Worm (Caenorhabditis elegans) whole organism, young adult: ENCODE results near the gene C16D2.1.
A peak's percentile ranks its signal among the peaks of the same experiment; 100 is the strongest.

Source experiments
- C06A6.2 ChIP-seq: fragments of 200-800 bp; sonication (Bioruptor generic); conservative IDR thresholded peaks from 2 replicates; pipeline ENCODE4 v1.3.6; 2022; ENCODE audit warnings: missing genetic modification characterization, missing compliant biosample characterization
- F23B12.7 ChIP-seq: sonication (generic microtip); optimal IDR thresholded peaks from 2 replicates; lab custom pipeline; 2017; ENCODE audit warnings: missing genetic modification characterization, mild to moderate bottlenecking, missing compliant biosample characterization, antibody characterized with exemption, moderate library complexity; ENCODE audit not compliant: insufficient read depth
- F33H1.4 ChIP-seq: fragments of 200-800 bp; sonication (Bioruptor generic); IDR thresholded peaks from 2 replicates; pipeline ENCODE4 v1.3.6; 2022; ENCODE audit warnings: missing genetic modification reagents, missing genetic modification characterization, missing compliant biosample characterization
- F37B4.10 ChIP-seq: fragments of 200-800 bp; sonication (Bioruptor generic); IDR thresholded peaks from 2 replicates; pipeline ENCODE4 v1.3.6; 2022; ENCODE audit warnings: missing genetic modification characterization, missing compliant biosample characterization
- F49E8.2 ChIP-seq: sonication (generic microtip); optimal IDR thresholded peaks from 3 replicates; lab custom pipeline; 2017; ENCODE audit warnings: missing genetic modification characterization, mild to moderate bottlenecking, missing compliant biosample characterization, antibody characterized with exemption, moderate library complexity; ENCODE audit not compliant: insufficient read depth
- K12H6.12 ChIP-seq: fragments of 200-800 bp; sonication (Bioruptor generic); optimal IDR thresholded peaks from 2 replicates; lab custom pipeline; 2018; ENCODE audit warnings: mild to moderate bottlenecking, missing genetic modification characterization, missing compliant biosample characterization
- T26A5.8 ChIP-seq: sonication (generic microtip); optimal IDR thresholded peaks from 2 replicates; lab custom pipeline; 2016; ENCODE audit warnings: missing genetic modification characterization, missing compliant biosample characterization
- Y53F4B.3 ChIP-seq: fragments of 200-800 bp; sonication (Bioruptor generic); IDR thresholded peaks from 2 replicates; pipeline ENCODE4 v1.3.6; 2022; ENCODE audit warnings: missing genetic modification reagents, missing genetic modification characterization, missing compliant biosample characterization
- Y67H2A.10 ChIP-seq: fragments of 200-800 bp; sonication (Bioruptor generic); conservative IDR thresholded peaks from 2 replicates; pipeline ENCODE4 v1.3.6; 2022; ENCODE audit warnings: missing genetic modification reagents, missing genetic modification characterization, missing compliant biosample characterization
- ama-1 ChIP-seq, 3 experiments: fragments of 150-350 bp in 1 of 3; sonication (generic microtip) in 2 of 3; optimal IDR thresholded peaks; 2 replicates each; lab custom pipeline; 2014 to 2018; ENCODE audit warnings: missing biosample characterization in 2 of 3, missing genetic modification characterization in 2 of 3, missing genetic modification reagents in 2 of 3
- attf-3 ChIP-seq: fragments of 200-800 bp; sonication (Bioruptor generic); conservative IDR thresholded peaks from 2 replicates; pipeline ENCODE4 v1.3.6; 2022; ENCODE audit warnings: missing genetic modification reagents, missing genetic modification characterization, missing compliant biosample characterization
- attf-5 ChIP-seq: fragments of 200-800 bp; sonication (Bioruptor generic); optimal IDR thresholded peaks from 2 replicates; lab custom pipeline; 2018; ENCODE audit warnings: mild to moderate bottlenecking, missing genetic modification characterization, missing compliant biosample characterization
- bed-2 ChIP-seq: fragments of 200-800 bp; sonication (Bioruptor generic); IDR thresholded peaks from 2 replicates; pipeline ENCODE4 v1.3.6; 2022; ENCODE audit warnings: missing genetic modification reagents, missing genetic modification characterization, missing compliant biosample characterization
- ccch-3 ChIP-seq: fragments of 200-800 bp; sonication (Bioruptor generic); optimal IDR thresholded peaks from 2 replicates; lab custom pipeline; 2018; ENCODE audit warnings: mild to moderate bottlenecking, missing genetic modification characterization, missing compliant biosample characterization
- cebp-1 ChIP-seq, 2 experiments: fragments of 200-800 bp in 1 of 2; sonication (Bioruptor generic) in 1 of 2; sonication (generic microtip) in 1 of 2; IDR thresholded peaks in 1 of 2; optimal IDR thresholded peaks in 1 of 2; 2 replicates each; pipeline versions ENCODE4 v1.3.6 to Lab custom; 2017 to 2022; ENCODE audit warnings: missing compliant biosample characterization in 2 of 2, missing genetic modification characterization in 2 of 2, mild to moderate bottlenecking in 1 of 2, missing genetic modification reagents in 1 of 2, moderate library complexity in 1 of 2
- cebp-2 ChIP-seq: fragments of 200-800 bp; sonication (Bioruptor generic); IDR thresholded peaks from 2 replicates; pipeline ENCODE4 v1.3.6; 2022; ENCODE audit warnings: missing genetic modification characterization, missing compliant biosample characterization
- ceh-27 ChIP-seq: fragments of 200-800 bp; sonication (Bioruptor generic); optimal IDR thresholded peaks from 2 replicates; lab custom pipeline; 2018; ENCODE audit warnings: mild to moderate bottlenecking, missing genetic modification characterization, moderate library complexity, missing compliant biosample characterization
- ceh-40 ChIP-seq: fragments of 200-800 bp; sonication (Bioruptor generic); IDR thresholded peaks from 2 replicates; pipeline ENCODE4 v1.3.6; 2022; ENCODE audit warnings: missing genetic modification characterization, missing compliant biosample characterization
- ceh-58 ChIP-seq: fragments of 200-800 bp; sonication (Bioruptor generic); IDR thresholded peaks from 2 replicates; pipeline ENCODE4 v1.3.6; 2022; ENCODE audit warnings: missing genetic modification characterization, missing compliant biosample characterization
- ceh-79 ChIP-seq: sonication (generic microtip); optimal IDR thresholded peaks from 2 replicates; lab custom pipeline; 2017; ENCODE audit warnings: mild to moderate bottlenecking, missing genetic modification characterization, missing compliant biosample characterization
- dox-1 ChIP-seq: fragments of 200-800 bp; sonication (Bioruptor generic); IDR thresholded peaks from 2 replicates; pipeline ENCODE4 v1.3.6; 2022; ENCODE audit warnings: missing genetic modification reagents, missing genetic modification characterization, missing compliant biosample characterization
- dpff-1 ChIP-seq: sonication (generic microtip); optimal IDR thresholded peaks from 2 replicates; lab custom pipeline; 2017; ENCODE audit warnings: mild to moderate bottlenecking, missing genetic modification characterization, missing compliant biosample characterization
- egrh-3 ChIP-seq: fragments of 200-800 bp; sonication (Bioruptor generic); IDR thresholded peaks from 2 replicates; pipeline ENCODE4 v1.3.6; 2022; ENCODE audit warnings: missing genetic modification reagents, missing genetic modification characterization, missing compliant biosample characterization
- ekl-4 ChIP-seq: fragments of 200-800 bp; sonication (Bioruptor generic); IDR thresholded peaks from 2 replicates; pipeline ENCODE4 v1.3.6; 2022; ENCODE audit warnings: missing genetic modification reagents, missing genetic modification characterization, missing compliant biosample characterization
- hmg-1.2 ChIP-seq: fragments of 200-800 bp; sonication (Bioruptor generic); IDR thresholded peaks from 2 replicates; pipeline ENCODE4 v1.3.6; 2022; ENCODE audit warnings: missing genetic modification reagents, missing genetic modification characterization, missing compliant biosample characterization
- hsf-1 ChIP-seq: fragments of 200-800 bp; sonication (Bioruptor generic); IDR thresholded peaks from 2 replicates; pipeline ENCODE4 v1.3.6; 2022; ENCODE audit warnings: missing genetic modification reagents, missing genetic modification characterization, missing compliant biosample characterization
- let-526 ChIP-seq: fragments of 200-800 bp; sonication (Bioruptor generic); IDR thresholded peaks from 2 replicates; pipeline ENCODE4 v1.3.6; 2022; ENCODE audit warnings: missing genetic modification reagents, missing genetic modification characterization, missing compliant biosample characterization
- lin-54 ChIP-seq: fragments of 200-800 bp; sonication (Bioruptor generic); optimal IDR thresholded peaks from 2 replicates; lab custom pipeline; 2018; ENCODE audit warnings: mild to moderate bottlenecking, missing genetic modification characterization, missing compliant biosample characterization
- lir-1 ChIP-seq: fragments of 200-800 bp; sonication (Bioruptor generic); conservative IDR thresholded peaks from 2 replicates; pipeline ENCODE4 v1.3.6; 2022; ENCODE audit warnings: missing genetic modification reagents, missing genetic modification characterization, missing compliant biosample characterization
- mes-4 ChIP-seq: sonication (generic microtip); optimal IDR thresholded peaks from 2 replicates; lab custom pipeline; 2016; ENCODE audit warnings: missing genotype, missing genetic modification characterization, missing compliant biosample characterization
- nhr-179 ChIP-seq: sonication (generic microtip); optimal IDR thresholded peaks from 2 replicates; lab custom pipeline; 2016; ENCODE audit warnings: mild to moderate bottlenecking, missing genetic modification characterization, missing compliant biosample characterization
- repo-1 ChIP-seq: sonication (generic microtip); optimal IDR thresholded peaks from 2 replicates; lab custom pipeline; 2017; ENCODE audit warnings: mild to moderate bottlenecking, missing genetic modification characterization, missing compliant biosample characterization
- somi-1 ChIP-seq: fragments of 200-800 bp; sonication (Bioruptor generic); optimal IDR thresholded peaks from 2 replicates; lab custom pipeline; 2018; ENCODE audit warnings: mild to moderate bottlenecking, missing genetic modification characterization, missing compliant biosample characterization
- sptf-2 ChIP-seq: fragments of 200-800 bp; sonication (Bioruptor generic); optimal IDR thresholded peaks from 2 replicates; lab custom pipeline; 2018; ENCODE audit warnings: mild to moderate bottlenecking, missing genetic modification characterization, missing compliant biosample characterization
- tbx-9 ChIP-seq: sonication (generic microtip); optimal IDR thresholded peaks from 2 replicates; lab custom pipeline; 2016; ENCODE audit warnings: borderline replicate concordance, missing genetic modification characterization, inconsistent platforms, missing compliant biosample characterization
- unc-62 ChIP-seq: fragments of 150-350 bp; optimal IDR thresholded peaks from 2 replicates; lab custom pipeline; 2014; ENCODE audit warnings: missing biosample characterization, missing genetic modification reagents, missing genetic modification characterization
- xnd-1 ChIP-seq: sonication (generic microtip); optimal IDR thresholded peaks from 2 replicates; lab custom pipeline; 2016; ENCODE audit warnings: missing genotype, missing genetic modification reagents, missing genetic modification characterization, missing compliant biosample characterization
- ztf-18 ChIP-seq: sonication (generic microtip); optimal IDR thresholded peaks from 2 replicates; lab custom pipeline; 2016; ENCODE audit warnings: missing genotype, mild to moderate bottlenecking, missing genetic modification characterization, missing compliant biosample characterization
- ztf-22 ChIP-seq: fragments of 200-800 bp; sonication (Bioruptor generic); optimal IDR thresholded peaks from 2 replicates; lab custom pipeline; 2018; ENCODE audit warnings: mild to moderate bottlenecking, missing genetic modification characterization, moderate library complexity, missing compliant biosample characterization
- ztf-25 ChIP-seq: fragments of 200-800 bp; sonication (Bioruptor generic); IDR thresholded peaks from 2 replicates; pipeline ENCODE4 v1.3.6; 2022; ENCODE audit warnings: missing genetic modification reagents, missing genetic modification characterization, missing compliant biosample characterization
- ztf-28 ChIP-seq: fragments of 200-800 bp; sonication (Bioruptor generic); IDR thresholded peaks from 2 replicates; pipeline ENCODE4 v1.3.6; 2022; ENCODE audit warnings: missing genetic modification reagents, missing genetic modification characterization, missing compliant biosample characterization

Gene C16D2.1

ce11 chrII:9113759-9114158 lies 17.7 kb upstream of the C16D2.1 start (continued):
- no peak for TF ChIP-seq F49E8.2 (tag; lab: Kevin White, UChicago)
- TF ChIP-seq ccch-3 (GFP tag; lab: Kevin White, UChicago): no peak
- TF ChIP-seq repo-1 (tag; lab: Kevin White, UChicago): no peak
- no peak for TF ChIP-seq nhr-179 (tag; lab: Kevin White, UChicago)
- peak; percentile 43 for TF ChIP-seq ztf-18
- TF ChIP-seq lir-1 (GFP tag; lab: Robert Waterston, UW): no peak
- TF ChIP-seq lin-54: no peak
- no peak for TF ChIP-seq Y67H2A.10 (GFP tag; lab: Robert Waterston, UW)
- no peak for TF ChIP-seq attf-3 (GFP tag; lab: Robert Waterston, UW)
- no peak for TF ChIP-seq cebp-2
- no peak for TF ChIP-seq hsf-1 (GFP tag; lab: Robert Waterston, UW)
- no peak for TF ChIP-seq unc-62 (GFP tag; lab: Kevin White, UChicago)
- TF ChIP-seq ceh-27 (GFP tag; lab: Kevin White, UChicago): no peak
- no peak for TF ChIP-seq Y53F4B.3 (GFP tag; lab: Robert Waterston, UW)
- peak; percentile 76 for TF ChIP-seq hmg-1.2 (GFP tag; lab: Robert Waterston, UW)
- no peak for TF ChIP-seq ztf-28
- TF ChIP-seq dox-1 (GFP tag; lab: Robert Waterston, UW): peak; percentile 81
- no peak for TF ChIP-seq F37B4.10
- no peak for TF ChIP-seq xnd-1 (tag; lab: Kevin White, UChicago)
- no peak for TF ChIP-seq let-526 (GFP tag; lab: Robert Waterston, UW)
- peak; percentile 62 for TF ChIP-seq attf-5 (GFP tag; lab: Kevin White, UChicago)
- no peak for TF ChIP-seq F23B12.7 (tag; lab: Kevin White, UChicago)
- TF ChIP-seq bed-2 (GFP tag; lab: Robert Waterston, UW): no peak
- no peak for TF ChIP-seq ekl-4 (GFP tag; lab: Robert Waterston, UW)
- TF ChIP-seq dpff-1 (tag; lab: Kevin White, UChicago): no peak
- TF ChIP-seq ceh-40 (GFP tag; lab: Robert Waterston, UW): no peak
- no peak for TF ChIP-seq T26A5.8 (tag; lab: Kevin White, UChicago)
- TF ChIP-seq, all 124 proteins: peak for 15

DNA sequence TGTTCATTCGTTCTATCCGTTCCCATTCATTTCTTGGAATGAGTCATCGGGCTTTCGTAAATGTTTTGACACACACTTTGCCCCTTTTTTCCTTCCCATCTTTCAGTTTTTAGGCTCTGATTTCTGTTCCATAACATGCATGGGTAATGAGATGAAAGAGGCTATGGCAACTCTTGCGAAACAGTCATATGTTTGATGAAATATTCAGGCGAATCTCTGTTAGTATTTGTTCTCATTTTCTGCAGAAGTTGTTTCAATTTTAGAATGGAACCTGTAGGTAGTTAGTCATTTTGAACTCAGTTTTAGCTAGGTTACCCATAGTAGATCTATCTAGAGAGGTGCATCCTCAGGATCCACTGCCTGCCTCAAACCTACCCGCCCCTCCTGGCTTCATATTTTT lies 16.5 kb upstream of the C16D2.1 start:
- no peak for TF ChIP-seq cebp-1 (GFP tag; IDR thresholded peaks at IDR 0.05; lab: Robert Waterston, UW)
- peak; percentile 68 for TF ChIP-seq cebp-1 (tag; optimal IDR thresholded peaks at IDR 0.05; lab: Kevin White, UChicago)
- TF ChIP-seq ceh-79 (tag; lab: Kevin White, UChicago): no peak

ce11 chrII:9115644-9116043 lies 15.8 kb upstream of the C16D2.1 start:
- no peak for TF ChIP-seq F33H1.4 (GFP tag; lab: Robert Waterston, UW)
- TF ChIP-seq ztf-25 (GFP tag; lab: Robert Waterston, UW): no peak
- TF ChIP-seq tbx-9 (tag; lab: Kevin White, UChicago): no peak
- no peak for TF ChIP-seq sptf-2 (GFP tag; lab: Kevin White, UChicago)
- no peak for TF ChIP-seq ama-1 (optimal IDR thresholded peaks at IDR 0.05; lab: Kevin White, UChicago)
- no peak for TF ChIP-seq ama-1 (GFP tag; optimal IDR thresholded peaks at IDR 0.05; lab: Kevin White, UChicago)
- TF ChIP-seq ztf-22: no peak
- TF ChIP-seq ceh-58 (GFP tag; lab: Robert Waterston, UW): no peak
- no peak for TF ChIP-seq lin-54
- TF ChIP-seq ceh-27 (GFP tag; lab: Kevin White, UChicago): no peak
- TF ChIP-seq mes-4 (tag; lab: Kevin White, UChicago): no peak
- no peak for TF ChIP-seq C06A6.2
- TF ChIP-seq K12H6.12: no peak
- TF ChIP-seq egrh-3: no peak
- TF ChIP-seq somi-1: no peak
- TF ChIP-seq hsf-1 (GFP tag; lab: Robert Waterston, UW): no peak
- TF ChIP-seq, all 124 proteins: peak for 0
